Worm (Caenorhabditis elegans) whole organism, young adult: ENCODE results near the gene mff-1.
A peak's percentile ranks its signal among the peaks of the same experiment; 100 is the strongest.

Experiments used
- C06A6.2 ChIP-seq: fragments of 200-800 bp; sonication (Bioruptor generic); conservative IDR thresholded peaks from 2 replicates; pipeline ENCODE4 v1.3.6; 2022; ENCODE audit warnings: missing genetic modification characterization, missing compliant biosample characterization
- C17E4.6 ChIP-seq: fragments of 200-800 bp; sonication (Bioruptor generic); IDR thresholded peaks from 2 replicates; pipeline ENCODE4 v1.3.6; 2022; ENCODE audit warnings: missing genetic modification reagents, missing genetic modification characterization, missing compliant biosample characterization
- F39B2.1 ChIP-seq: fragments of 200-800 bp; sonication (Bioruptor generic); IDR thresholded peaks from 2 replicates; pipeline ENCODE4 v1.3.6; 2022; ENCODE audit warnings: missing genetic modification reagents, missing genetic modification characterization, missing compliant biosample characterization
- F57A8.1 ChIP-seq: fragments of 200-800 bp; sonication (Bioruptor generic); optimal IDR thresholded peaks from 2 replicates; lab custom pipeline; 2018; ENCODE audit warnings: mild to moderate bottlenecking, missing genetic modification characterization, moderate library complexity, missing compliant biosample characterization
- F57C9.4 ChIP-seq: sonication (generic microtip); optimal IDR thresholded peaks from 2 replicates; lab custom pipeline; 2017; ENCODE audit warnings: mild to moderate bottlenecking, missing genetic modification characterization, missing compliant biosample characterization
- K11D2.4 ChIP-seq: fragments of 200-800 bp; sonication (Bioruptor generic); IDR thresholded peaks from 2 replicates; pipeline ENCODE4 v1.3.6; 2022; ENCODE audit warnings: missing genetic modification reagents, missing genetic modification characterization, missing compliant biosample characterization
- T07F8.4 ChIP-seq: sonication (generic microtip); optimal IDR thresholded peaks from 2 replicates; lab custom pipeline; 2016; ENCODE audit warnings: mild to moderate bottlenecking, missing genetic modification characterization, moderate library complexity, missing compliant biosample characterization
- Y53F4B.3 ChIP-seq: fragments of 200-800 bp; sonication (Bioruptor generic); IDR thresholded peaks from 2 replicates; pipeline ENCODE4 v1.3.6; 2022; ENCODE audit warnings: missing genetic modification reagents, missing genetic modification characterization, missing compliant biosample characterization
- Y79H2A.3 ChIP-seq: fragments of 200-800 bp; sonication (Bioruptor generic); conservative IDR thresholded peaks from 2 replicates; pipeline ENCODE4 v1.3.6; 2022; ENCODE audit warnings: missing genetic modification reagents, missing genetic modification characterization, missing compliant biosample characterization
- ama-1 ChIP-seq, 3 experiments: fragments of 150-350 bp in 1 of 3; sonication (generic microtip) in 2 of 3; optimal IDR thresholded peaks; 2 replicates each; lab custom pipeline; 2014 to 2018; ENCODE audit warnings: missing biosample characterization in 2 of 3, missing genetic modification characterization in 2 of 3, missing genetic modification reagents in 2 of 3
- atf-7 ChIP-seq: sonication (generic microtip); optimal IDR thresholded peaks from 2 replicates; lab custom pipeline; 2017; ENCODE audit warnings: mild to moderate bottlenecking, missing genetic modification characterization, missing compliant biosample characterization
- attf-6 ChIP-seq: fragments of 200-800 bp; sonication (Bioruptor generic); IDR thresholded peaks from 2 replicates; pipeline ENCODE4 v1.3.6; 2022; ENCODE audit warnings: missing genetic modification reagents, missing genetic modification characterization, missing compliant biosample characterization
- bed-2 ChIP-seq: fragments of 200-800 bp; sonication (Bioruptor generic); IDR thresholded peaks from 2 replicates; pipeline ENCODE4 v1.3.6; 2022; ENCODE audit warnings: missing genetic modification reagents, missing genetic modification characterization, missing compliant biosample characterization
- cebp-1 ChIP-seq, 2 experiments: fragments of 200-800 bp in 1 of 2; sonication (Bioruptor generic) in 1 of 2; sonication (generic microtip) in 1 of 2; IDR thresholded peaks in 1 of 2; optimal IDR thresholded peaks in 1 of 2; 2 replicates each; pipeline versions ENCODE4 v1.3.6 to Lab custom; 2017 to 2022; ENCODE audit warnings: missing compliant biosample characterization in 2 of 2, missing genetic modification characterization in 2 of 2, mild to moderate bottlenecking in 1 of 2, missing genetic modification reagents in 1 of 2, moderate library complexity in 1 of 2
- ceh-40 ChIP-seq: fragments of 200-800 bp; sonication (Bioruptor generic); IDR thresholded peaks from 2 replicates; pipeline ENCODE4 v1.3.6; 2022; ENCODE audit warnings: missing genetic modification characterization, missing compliant biosample characterization
- ceh-58 ChIP-seq: fragments of 200-800 bp; sonication (Bioruptor generic); IDR thresholded peaks from 2 replicates; pipeline ENCODE4 v1.3.6; 2022; ENCODE audit warnings: missing genetic modification characterization, missing compliant biosample characterization
- die-1 ChIP-seq: sonication (generic microtip); optimal IDR thresholded peaks from 2 replicates; lab custom pipeline; 2016; ENCODE audit warnings: missing genotype, mild to moderate bottlenecking, missing genetic modification characterization, missing compliant biosample characterization
- dpff-1 ChIP-seq: sonication (generic microtip); optimal IDR thresholded peaks from 2 replicates; lab custom pipeline; 2017; ENCODE audit warnings: mild to moderate bottlenecking, missing genetic modification characterization, missing compliant biosample characterization
- egl-44 ChIP-seq: fragments of 200-800 bp; sonication (Bioruptor generic); IDR thresholded peaks from 2 replicates; pipeline ENCODE4 v1.3.6; 2022; ENCODE audit warnings: missing genetic modification reagents, missing genetic modification characterization, missing compliant biosample characterization
- fkh-3 ChIP-seq: sonication (generic microtip); optimal IDR thresholded peaks from 2 replicates; lab custom pipeline; 2016; ENCODE audit warnings: mild to moderate bottlenecking, missing genetic modification characterization, missing compliant biosample characterization
- hlh-26 ChIP-seq: fragments of 200-800 bp; sonication (Bioruptor generic); conservative IDR thresholded peaks from 2 replicates; pipeline ENCODE4 v1.3.6; 2022; ENCODE audit warnings: missing genetic modification reagents, missing genetic modification characterization, missing compliant biosample characterization
- hrde-1 ChIP-seq: sonication (generic microtip); optimal IDR thresholded peaks from 2 replicates; lab custom pipeline; 2016; ENCODE audit warnings: missing genetic modification characterization, mild to moderate bottlenecking, missing compliant biosample characterization, moderate library complexity, missing genotype, missing genetic modification reagents, borderline replicate concordance
- lag-1 ChIP-seq: fragments of 200-800 bp; sonication (Bioruptor generic); IDR thresholded peaks from 2 replicates; pipeline ENCODE4 v1.3.6; 2022; ENCODE audit warnings: missing genetic modification reagents, missing genetic modification characterization, missing compliant biosample characterization
- lin-54 ChIP-seq: fragments of 200-800 bp; sonication (Bioruptor generic); optimal IDR thresholded peaks from 2 replicates; lab custom pipeline; 2018; ENCODE audit warnings: mild to moderate bottlenecking, missing genetic modification characterization, missing compliant biosample characterization
- lir-1 ChIP-seq: fragments of 200-800 bp; sonication (Bioruptor generic); conservative IDR thresholded peaks from 2 replicates; pipeline ENCODE4 v1.3.6; 2022; ENCODE audit warnings: missing genetic modification reagents, missing genetic modification characterization, missing compliant biosample characterization
- madf-3 ChIP-seq: fragments of 200-800 bp; sonication (Bioruptor generic); IDR thresholded peaks from 2 replicates; pipeline ENCODE4 v1.3.6; 2022; ENCODE audit warnings: missing genetic modification reagents, missing genetic modification characterization, missing compliant biosample characterization
- madf-8 ChIP-seq: fragments of 200-800 bp; sonication (Bioruptor generic); conservative IDR thresholded peaks from 2 replicates; pipeline ENCODE4 v1.3.6; 2022; ENCODE audit warnings: missing genetic modification reagents, missing genetic modification characterization, missing compliant biosample characterization
- mcd-1 ChIP-seq: fragments of 200-800 bp; sonication (Bioruptor generic); IDR thresholded peaks from 2 replicates; pipeline ENCODE4 v1.3.6; 2022; ENCODE audit warnings: missing genetic modification reagents, missing genetic modification characterization, missing compliant biosample characterization
- mes-4 ChIP-seq: sonication (generic microtip); optimal IDR thresholded peaks from 2 replicates; lab custom pipeline; 2016; ENCODE audit warnings: missing genotype, missing genetic modification characterization, missing compliant biosample characterization
- mxl-1 ChIP-seq: sonication (generic microtip); optimal IDR thresholded peaks from 2 replicates; lab custom pipeline; 2016; ENCODE audit warnings: missing genetic modification characterization, missing compliant biosample characterization
- nfya-1 ChIP-seq: sonication (generic microtip); optimal IDR thresholded peaks from 2 replicates; lab custom pipeline; 2017; ENCODE audit warnings: antibody characterized with exemption, missing compliant biosample characterization, missing genetic modification characterization, borderline replicate concordance; ENCODE audit not compliant: insufficient read depth
- nhr-179 ChIP-seq: sonication (generic microtip); optimal IDR thresholded peaks from 2 replicates; lab custom pipeline; 2016; ENCODE audit warnings: mild to moderate bottlenecking, missing genetic modification characterization, missing compliant biosample characterization
- nhr-27 ChIP-seq: fragments of 200-800 bp; sonication (Bioruptor generic); optimal IDR thresholded peaks from 2 replicates; lab custom pipeline; 2018; ENCODE audit warnings: mild to moderate bottlenecking, missing genetic modification characterization, moderate library complexity, missing compliant biosample characterization
- nhr-80 ChIP-seq: sonication (generic microtip); optimal IDR thresholded peaks from 2 replicates; lab custom pipeline; 2016; ENCODE audit warnings: missing genetic modification characterization, missing compliant biosample characterization
- nhr-90 ChIP-seq: sonication (generic microtip); optimal IDR thresholded peaks from 2 replicates; lab custom pipeline; 2016; ENCODE audit warnings: missing genotype, mild to moderate bottlenecking, missing genetic modification characterization, missing compliant biosample characterization
- snpc-1.3 ChIP-seq: sonication (generic microtip); optimal IDR thresholded peaks from 2 replicates; lab custom pipeline; 2017; ENCODE audit warnings: missing genetic modification characterization, mild to moderate bottlenecking, missing compliant biosample characterization, antibody characterized with exemption, moderate library complexity, missing genotype, missing genetic modification reagents; ENCODE audit not compliant: insufficient read depth
- tbx-9 ChIP-seq: sonication (generic microtip); optimal IDR thresholded peaks from 2 replicates; lab custom pipeline; 2016; ENCODE audit warnings: borderline replicate concordance, missing genetic modification characterization, inconsistent platforms, missing compliant biosample characterization
- unc-130 ChIP-seq: sonication (generic microtip); optimal IDR thresholded peaks from 2 replicates; lab custom pipeline; 2016; ENCODE audit warnings: missing genetic modification reagents, missing genetic modification characterization, missing compliant biosample characterization
- xnd-1 ChIP-seq: sonication (generic microtip); optimal IDR thresholded peaks from 2 replicates; lab custom pipeline; 2016; ENCODE audit warnings: missing genotype, missing genetic modification reagents, missing genetic modification characterization, missing compliant biosample characterization
- zim-3 ChIP-seq: sonication (generic microtip); optimal IDR thresholded peaks from 2 replicates; lab custom pipeline; 2017; ENCODE audit warnings: mild to moderate bottlenecking, missing genetic modification characterization, moderate library complexity, missing compliant biosample characterization
- ztf-18 ChIP-seq: sonication (generic microtip); optimal IDR thresholded peaks from 2 replicates; lab custom pipeline; 2016; ENCODE audit warnings: missing genotype, mild to moderate bottlenecking, missing genetic modification characterization, missing compliant biosample characterization
- ztf-22 ChIP-seq: fragments of 200-800 bp; sonication (Bioruptor generic); optimal IDR thresholded peaks from 2 replicates; lab custom pipeline; 2018; ENCODE audit warnings: mild to moderate bottlenecking, missing genetic modification characterization, moderate library complexity, missing compliant biosample characterization
- ztf-26 ChIP-seq: sonication (generic microtip); optimal IDR thresholded peaks from 2 replicates; lab custom pipeline; 2017; ENCODE audit warnings: missing genetic modification characterization, missing compliant biosample characterization

The mff-1 gene

ce11 chrX:12999567-12999966, 12.5 kb upstream of the mff-1 start (continued):
- no peak for TF ChIP-seq madf-8
- no peak for TF ChIP-seq attf-6 (GFP tag; lab: Robert Waterston, UW)

- TF ChIP-seq C17E4.6 (no peak), lir-1 (GFP tag; lab: Robert Waterston, UW) (no peak), K11D2.4 (GFP tag; lab: Robert Waterston, UW) (no peak), fkh-3 (tag; lab: Kevin White, UChicago) (no peak), F57C9.4 (tag; lab: Kevin White, UChicago) (no peak), nfya-1 (tag; lab: Kevin White, UChicago) (no peak), Y53F4B.3 (GFP tag; lab: Robert Waterston, UW) (no peak), die-1 (no peak), T07F8.4 (no peak), cebp-1 (GFP tag; IDR thresholded peaks at IDR 0.05; lab: Robert Waterston, UW) (no peak), cebp-1 (tag; optimal IDR thresholded peaks at IDR 0.05; lab: Kevin White, UChicago) (no peak)
These were observed 9.1 kb upstream of the mff-1 start for ce11 chrX:12996161-12996560.

ce11 chrX:12990529-12991520, 3.8 kb upstream of the mff-1 start, which contains the start of the genes F11C1.1 and vwa-8:
TSS of gene F11C1.1 (minus strand) at chrX:12990579.
TSS of gene vwa-8 (plus strand) at chrX:12991470.
- TF ChIP-seq mcd-1 (GFP tag; lab: Robert Waterston, UW) (0 out of 2 replicates have a peak, but pooled peaks have one; percentile 8), hlh-26 (GFP tag; lab: Robert Waterston, UW) (no peak), Y79H2A.3 (GFP tag; lab: Robert Waterston, UW) (no peak), nhr-179 (tag; lab: Kevin White, UChicago) (no peak), mxl-1 (tag; lab: Kevin White, UChicago) (no peak), egl-44 (no peak), nhr-27 (tag; lab: Kevin White, UChicago) (no peak), madf-8 (no peak), zim-3 (no peak), tbx-9 (no peak), ama-1 (optimal IDR thresholded peaks at IDR 0.05; lab: Kevin White, UChicago) (no peak), ama-1 (GFP tag; optimal IDR thresholded peaks at IDR 0.05; lab: Kevin White, UChicago) (no peak), lag-1 (GFP tag; lab: Robert Waterston, UW) (no peak), snpc-1.3 (no peak), bed-2 (GFP tag; lab: Robert Waterston, UW) (no peak), dpff-1 (no peak), lin-54 (GFP tag; lab: Kevin White, UChicago) (no peak), ceh-58 (GFP tag; lab: Robert Waterston, UW) (no peak), F39B2.1 (no peak), ztf-26 (tag; lab: Kevin White, UChicago) (no peak), ztf-18 (tag; lab: Kevin White, UChicago) (no peak), ztf-22 (no peak), atf-7 (tag; lab: Kevin White, UChicago) (no peak), mes-4 (tag; lab: Kevin White, UChicago) (no peak), F57A8.1 (GFP tag; lab: Kevin White, UChicago) (no peak), ceh-40 (no peak), nhr-90 (no peak), madf-3 (no peak), hrde-1 (tag; lab: Kevin White, UChicago) (no peak), xnd-1 (tag; lab: Kevin White, UChicago) (no peak), C06A6.2 (GFP tag; lab: Robert Waterston, UW) (peak; percentile 58; the same call in 1 of the 2 replicates), unc-130 (GFP tag; lab: Kevin White, UChicago) (no peak), nhr-80 (peak; percentile 56)
